Worm (Caenorhabditis elegans) whole organism, L4/young adult: ENCODE data around the gene K10G6.5.

Experiments used
- W03F9.2 ChIP-seq: fragments of 150-350 bp; optimal IDR thresholded peaks from 2 replicates; lab custom pipeline; 2014; ENCODE audit warnings: missing biosample characterization, missing genetic modification characterization
- dao-5 ChIP-seq: sonication (generic microtip); optimal IDR thresholded peaks from 2 replicates; lab custom pipeline; 2016; ENCODE audit warnings: missing genotype, missing genetic modification characterization, moderate library complexity, missing compliant biosample characterization
- him-1 ChIP-seq: sonication (generic microtip); optimal IDR thresholded peaks from 2 replicates; lab custom pipeline; 2016; ENCODE audit warnings: missing genotype, missing genetic modification reagents, missing genetic modification characterization, missing compliant biosample characterization

ce11 chrII:3996005-3996404 lies 9.0 kb downstream of the K10G6.5 start, which contains the start of gene clc-22:
- TF ChIP-seq W03F9.2 (tag; lab: Kevin White, UChicago) (no peak), him-1 (no peak), dao-5 (tag; lab: Kevin White, UChicago) (no peak)
